Worm (Caenorhabditis elegans): Measurements from ENCODE around the gene K12H4.7.
A peak's percentile ranks its signal among the peaks of the same experiment; 100 is the strongest.

The K12H4.7 gene

DNA sequence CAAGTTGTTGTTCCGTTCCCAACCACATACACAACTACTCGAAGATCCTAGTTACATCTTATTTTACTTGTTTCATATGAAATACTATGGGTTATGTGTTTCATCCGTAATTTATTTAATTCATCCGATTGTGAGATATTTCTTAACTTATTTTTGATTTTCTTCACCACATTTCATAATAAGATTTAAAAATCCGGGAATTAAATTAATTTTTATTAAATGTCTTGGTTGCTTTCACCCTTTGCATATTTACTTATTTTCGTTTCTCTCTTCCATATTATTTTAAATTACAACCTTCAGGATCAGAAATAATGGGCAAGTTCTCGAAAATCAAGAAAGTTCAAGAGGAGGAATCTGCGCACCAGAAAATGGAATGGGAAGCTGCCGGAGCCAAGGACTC is 5.1 kb downstream of the K12H4.7 start, which contains the start of gene K12H4.3:
Gene K12H4.3 (plus strand): TSS at position 301 of the 400 bp plus-strand sequence.
- TF ChIP-seq mls-2 (tag; optimal IDR thresholded peaks at IDR 0.05) (no peak), M03D4.4 (tag; optimal IDR thresholded peaks at IDR 0.05) (no peak), ces-1 (GFP tag; optimal IDR thresholded peaks at IDR 0.05) (no peak), hlh-1 (tag; optimal IDR thresholded peaks at IDR 0.05) (no peak), ceh-39 (tag; optimal IDR thresholded peaks at IDR 0.05) (no peak), sem-2 (GFP tag; optimal IDR thresholded peaks at IDR 0.05) (no peak), zip-8 (tag; optimal IDR thresholded peaks at IDR 0.05) (no peak), bed-3 (GFP tag; optimal IDR thresholded peaks at IDR 0.05) (no peak), ztf-11 (tag; optimal IDR thresholded peaks at IDR 0.05) (no peak), sptf-1 (tag; optimal IDR thresholded peaks at IDR 0.05) (no peak), tbx-8 (GFP tag; optimal IDR thresholded peaks at IDR 0.05) (no peak), mep-1 (tag; optimal IDR thresholded peaks at IDR 0.05) (no peak), blmp-1 (tag; optimal IDR thresholded peaks at IDR 0.05) (no peak), lsy-2 (tag; optimal IDR thresholded peaks at IDR 0.05) (no peak)

DNA sequence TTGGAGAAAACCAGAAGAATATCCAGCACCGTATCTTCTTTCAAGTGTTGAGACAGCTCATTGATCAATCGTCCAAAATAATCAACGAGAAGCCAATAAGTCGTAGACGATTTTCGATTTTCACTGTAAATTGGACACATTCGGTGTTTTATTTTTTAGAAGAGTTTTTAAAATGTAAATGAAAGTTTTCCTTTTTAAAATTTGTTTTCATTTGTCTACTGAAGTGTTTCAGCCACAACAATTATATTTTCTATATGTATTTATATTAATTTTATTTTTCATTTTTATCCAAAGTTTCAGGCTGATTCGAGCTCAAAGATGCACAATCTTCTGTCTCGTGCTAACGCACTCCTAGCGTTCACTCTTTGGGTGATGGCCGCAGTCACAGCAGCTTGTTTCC is 6.2 kb downstream of the K12H4.7 start, which contains the start of gene spcs-3:
Gene spcs-3 (plus strand): TSS at position 301 of the 400 bp plus-strand sequence.
- no peak for TF ChIP-seq mls-2 (tag; optimal IDR thresholded peaks at IDR 0.05)
- no peak for TF ChIP-seq sem-2 (GFP tag; optimal IDR thresholded peaks at IDR 0.05)
- TF ChIP-seq nhr-12 (tag; optimal IDR thresholded peaks at IDR 0.05) = no peak
- TF ChIP-seq nhr-28 (tag; optimal IDR thresholded peaks at IDR 0.05) = no peak
- no peak for TF ChIP-seq lin-13 (tag; optimal IDR thresholded peaks at IDR 0.05)
- no peak for TF ChIP-seq ces-1 (GFP tag; optimal IDR thresholded peaks at IDR 0.05)
- TF ChIP-seq unc-39 (tag; optimal IDR thresholded peaks at IDR 0.05) = no peak
- TF ChIP-seq ceh-83 (GFP tag; optimal IDR thresholded peaks at IDR 0.05) = no peak
- TF ChIP-seq drap-1 (GFP tag; optimal IDR thresholded peaks at IDR 0.05) = no peak
- TF ChIP-seq nhr-76 (tag; optimal IDR thresholded peaks at IDR 0.05) = no peak
- TF ChIP-seq unc-62 (GFP tag; optimal IDR thresholded peaks at IDR 0.05) = no peak
- TF ChIP-seq nhr-237 (tag; optimal IDR thresholded peaks at IDR 0.05) = no peak
- TF ChIP-seq lin-32 (GFP tag; optimal IDR thresholded peaks at IDR 0.05) = no peak
- TF ChIP-seq bed-3 (GFP tag; optimal IDR thresholded peaks at IDR 0.05) = no peak
- TF ChIP-seq zip-8 (tag; optimal IDR thresholded peaks at IDR 0.05) = no peak
- no peak for TF ChIP-seq elt-1 (tag; optimal IDR thresholded peaks at IDR 0.05; ENCODE audit: borderline replicate concordance, insufficient read depth)
- TF ChIP-seq ztf-11 (tag; optimal IDR thresholded peaks at IDR 0.05) = no peak
- no peak for TF ChIP-seq lsy-2 (tag; optimal IDR thresholded peaks at IDR 0.05)
- TF ChIP-seq unc-120 (tag; optimal IDR thresholded peaks at IDR 0.05; ENCODE audit: poor library complexity, severe bottlenecking) = no peak
- no peak for TF ChIP-seq ham-2 (GFP tag; optimal IDR thresholded peaks at IDR 0.05)

DNA sequence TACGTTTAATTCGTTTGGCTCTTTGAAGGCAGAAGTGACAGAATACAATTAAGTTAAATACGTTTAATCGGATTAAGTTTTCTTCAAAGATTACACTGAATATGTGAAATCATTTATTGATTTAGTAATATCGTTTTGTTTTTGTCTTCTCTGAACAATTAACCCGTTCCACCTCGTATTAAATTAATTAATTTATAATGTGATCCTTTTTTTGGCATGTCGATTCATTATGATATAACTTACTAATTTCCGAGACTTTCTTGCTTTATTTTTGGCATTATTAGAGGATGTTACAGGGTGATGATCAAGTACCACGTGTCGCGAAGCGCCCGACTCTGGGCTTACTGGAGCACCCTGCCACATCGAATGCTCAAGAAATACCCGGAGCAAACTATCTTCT is 6.7 kb downstream of the K12H4.7 start, which contains the start of gene K12H4.5:
Gene K12H4.5 (plus strand): TSS at position 301 of the 400 bp plus-strand sequence.
- TF ChIP-seq ces-1 (GFP tag; optimal IDR thresholded peaks at IDR 0.05) = peak; percentile 17
- TF ChIP-seq hlh-1 (tag; optimal IDR thresholded peaks at IDR 0.05) = no peak
- TF ChIP-seq nhr-2 (tag; optimal IDR thresholded peaks at IDR 0.05) = no peak

DNA sequence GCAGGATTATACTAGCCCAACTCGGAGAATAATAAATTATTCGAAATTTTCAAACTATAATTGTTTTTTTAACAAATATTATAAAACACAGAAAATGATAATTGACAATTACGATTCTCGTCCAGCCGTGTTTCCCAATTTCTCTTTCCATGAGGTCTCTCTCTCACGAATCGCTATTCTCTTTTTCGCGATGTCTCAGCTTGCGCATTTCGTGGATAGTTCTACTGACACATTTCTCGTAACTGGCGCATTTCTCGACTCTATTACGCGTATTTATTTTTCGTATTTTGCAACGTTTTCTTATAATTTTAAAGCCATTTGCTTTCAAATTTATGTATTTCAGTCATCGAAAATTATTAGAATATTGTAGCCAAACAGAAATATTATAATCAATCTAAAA is 7.1 kb downstream of the K12H4.7 start:
- TF ChIP-seq lin-32 (GFP tag; optimal IDR thresholded peaks at IDR 0.05) (peak; percentile 100), ham-2 (GFP tag; optimal IDR thresholded peaks at IDR 0.05) (peak; percentile 98), blmp-1 (tag; optimal IDR thresholded peaks at IDR 0.05) (peak; percentile 67), unc-120 (tag; optimal IDR thresholded peaks at IDR 0.05; ENCODE audit: poor library complexity, severe bottlenecking) (peak; percentile 99), drap-1 (GFP tag; optimal IDR thresholded peaks at IDR 0.05) (peak; percentile 100), unc-39 (tag; optimal IDR thresholded peaks at IDR 0.05) (peak; percentile 67), cnd-1 (tag; optimal IDR thresholded peaks at IDR 0.05) (peak; percentile 99), mab-5 (tag; optimal IDR thresholded peaks at IDR 0.05) (peak; percentile 68), nhr-28 (tag; optimal IDR thresholded peaks at IDR 0.05) (peak; percentile 94), hlh-1 (tag; optimal IDR thresholded peaks at IDR 0.05) (peak; percentile 88), elt-1 (tag; optimal IDR thresholded peaks at IDR 0.05; ENCODE audit: borderline replicate concordance, insufficient read depth) (peak; percentile 56), tbx-8 (GFP tag; optimal IDR thresholded peaks at IDR 0.05) (peak; percentile 99), nhr-12 (tag; optimal IDR thresholded peaks at IDR 0.05) (peak; percentile 55), ceh-43 (GFP tag; optimal IDR thresholded peaks at IDR 0.05) (peak; percentile 98), elt-3 (tag; optimal IDR thresholded peaks at IDR 0.05) (peak; percentile 87), snpc-4 (tag; optimal IDR thresholded peaks at IDR 0.05) (no peak), ceh-39 (tag; optimal IDR thresholded peaks at IDR 0.05) (peak; percentile 90), mls-2 (tag; optimal IDR thresholded peaks at IDR 0.05) (peak; percentile 100), flh-1 (GFP tag; optimal IDR thresholded peaks at IDR 0.05) (peak; percentile 96), lin-13 (tag; optimal IDR thresholded peaks at IDR 0.05) (peak; percentile 99), sptf-1 (tag; optimal IDR thresholded peaks at IDR 0.05) (peak; percentile 100), unc-62 (GFP tag; optimal IDR thresholded peaks at IDR 0.05) (peak; percentile 94), ces-1 (GFP tag; optimal IDR thresholded peaks at IDR 0.05) (peak; percentile 90), zip-8 (tag; optimal IDR thresholded peaks at IDR 0.05) (no peak), mep-1 (tag; optimal IDR thresholded peaks at IDR 0.05) (peak; percentile 100), bed-3 (GFP tag; optimal IDR thresholded peaks at IDR 0.05) (peak; percentile 98), nhr-76 (tag; optimal IDR thresholded peaks at IDR 0.05) (no peak), pha-4 (tag; optimal IDR thresholded peaks at IDR 0.05) (peak; percentile 98), nhr-2 (tag; optimal IDR thresholded peaks at IDR 0.05) (peak; percentile 22), lsy-2 (tag; optimal IDR thresholded peaks at IDR 0.05) (peak; percentile 93), ceh-83 (GFP tag; optimal IDR thresholded peaks at IDR 0.05) (peak; percentile 99), nhr-237 (tag; optimal IDR thresholded peaks at IDR 0.05) (peak; percentile 99), M03D4.4 (tag; optimal IDR thresholded peaks at IDR 0.05) (peak; percentile 99), sem-2 (GFP tag; optimal IDR thresholded peaks at IDR 0.05) (peak; percentile 97), ztf-11 (tag; optimal IDR thresholded peaks at IDR 0.05) (peak; percentile 94)

Measured in whole organism, mixed stage, embryonic.